Fruit fly (Drosophila melanogaster): Measurements from ENCODE around the gene CG33494.

- TF ChIP-seq ss (GFP tag; optimal IDR thresholded peaks at IDR 0.05), result no peak
- no peak for TF ChIP-seq CG9139 (GFP tag; optimal IDR thresholded peaks at IDR 0.05)
- TF ChIP-seq CG16779 (tag; optimal IDR thresholded peaks at IDR 0.05), result no peak
These were observed 792 bp upstream of the CG33494 start for dm6 chr3R:25495753-25496152.

All from whole organism, prepupa.